Worm (Caenorhabditis elegans) whole organism, L2 larva: ENCODE measurements around the gene R02E4.2.

ENCODE experiments used
- C34F6.9 ChIP-seq: fragments of 150-350 bp; optimal IDR thresholded peaks from 2 replicates; lab custom pipeline; 2014; ENCODE audit warnings: missing biosample characterization, missing genetic modification characterization
- F13H6.1 ChIP-seq: sonication (generic microtip); optimal IDR thresholded peaks from 2 replicates; lab custom pipeline; 2016; ENCODE audit warnings: missing genetic modification characterization, missing compliant biosample characterization
- R02D3.7 ChIP-seq: fragments of 150-350 bp; optimal IDR thresholded peaks from 2 replicates; lab custom pipeline; 2014; ENCODE audit warnings: missing biosample characterization, missing genetic modification characterization
- Y55F3AM.14 ChIP-seq: fragments of 200-800 bp; sonication (Bioruptor generic); optimal IDR thresholded peaks from 2 replicates; lab custom pipeline; 2018; ENCODE audit warnings: mild to moderate bottlenecking, missing genetic modification characterization, missing compliant biosample characterization
- ZK546.5 ChIP-seq: sonication (generic microtip); optimal IDR thresholded peaks from 2 replicates; lab custom pipeline; 2017; ENCODE audit warnings: missing biosample characterization, missing genetic modification characterization
- alr-1 ChIP-seq: fragments of 150-350 bp; optimal IDR thresholded peaks from 2 replicates; lab custom pipeline; 2014; ENCODE audit warnings: missing biosample characterization, missing genetic modification characterization
- aly-2 ChIP-seq: fragments of 150-350 bp; optimal IDR thresholded peaks from 2 replicates; lab custom pipeline; 2014; ENCODE audit warnings: missing biosample characterization, missing genetic modification characterization
- ama-1 ChIP-seq: fragments of 150-350 bp; optimal IDR thresholded peaks from 2 replicates; lab custom pipeline; 2018; ENCODE audit warnings: inconsistent platforms
- blmp-1 ChIP-seq: sonication (generic microtip); optimal IDR thresholded peaks from 2 replicates; lab custom pipeline; 2017; ENCODE audit warnings: missing genetic modification characterization, mild to moderate bottlenecking, missing compliant biosample characterization, antibody characterized with exemption, moderate library complexity; ENCODE audit not compliant: insufficient read depth
- ceh-82 ChIP-seq: fragments of 150-350 bp; optimal IDR thresholded peaks from 2 replicates; lab custom pipeline; 2014; ENCODE audit warnings: missing biosample characterization, missing genetic modification characterization
- crh-2 ChIP-seq: sonication (generic microtip); optimal IDR thresholded peaks from 2 replicates; lab custom pipeline; 2017; ENCODE audit warnings: missing biosample characterization, missing genetic modification characterization
- dmd-4 ChIP-seq: sonication (generic microtip); optimal IDR thresholded peaks from 2 replicates; lab custom pipeline; 2017; ENCODE audit warnings: missing biosample characterization, missing genetic modification characterization
- elt-1 ChIP-seq: fragments of 150-350 bp; optimal IDR thresholded peaks from 2 replicates; lab custom pipeline; 2014; ENCODE audit warnings: missing biosample characterization, missing genetic modification characterization
- fos-1 ChIP-seq: fragments of 150-350 bp; optimal IDR thresholded peaks from 2 replicates; lab custom pipeline; 2014; ENCODE audit warnings: missing biosample characterization, missing genetic modification characterization
- gmeb-1 ChIP-seq: fragments of 150-350 bp; optimal IDR thresholded peaks from 2 replicates; lab custom pipeline; 2014; ENCODE audit warnings: missing biosample characterization, missing genetic modification characterization
- lin-11 ChIP-seq: fragments of 150-350 bp; sonication (generic microtip); optimal IDR thresholded peaks from 2 replicates; lab custom pipeline; 2014; ENCODE audit warnings: missing biosample characterization, missing genetic modification characterization, inconsistent platforms, mixed read lengths
- lin-13 ChIP-seq: fragments of 150-350 bp; optimal IDR thresholded peaks from 2 replicates; lab custom pipeline; 2014; ENCODE audit warnings: missing biosample characterization, missing genetic modification reagents, missing genetic modification characterization
- lin-39 ChIP-seq: fragments of 150-350 bp; optimal IDR thresholded peaks from 2 replicates; lab custom pipeline; 2014; ENCODE audit warnings: missing biosample characterization, missing genetic modification reagents, missing genetic modification characterization
- lsy-2 ChIP-seq, 2 experiments: fragments of 150-350 bp in 1 of 2; sonication (generic microtip) in 1 of 2; optimal IDR thresholded peaks; 2 replicates each; lab custom pipeline; 2014 to 2017; ENCODE audit warnings: missing biosample characterization in 2 of 2, missing genetic modification characterization in 2 of 2
- mab-5 ChIP-seq: fragments of 150-350 bp; optimal IDR thresholded peaks from 2 replicates; lab custom pipeline; 2014; ENCODE audit warnings: missing biosample characterization, missing genetic modification characterization
- mbf-1 ChIP-seq: sonication (generic microtip); optimal IDR thresholded peaks from 2 replicates; lab custom pipeline; 2017; ENCODE audit warnings: missing biosample characterization, missing genetic modification characterization
- mdl-1 ChIP-seq, 2 experiments: fragments of 150-350 bp in 1 of 2; sonication (generic microtip) in 1 of 2; optimal IDR thresholded peaks; 2 replicates each; lab custom pipeline; 2017; ENCODE audit warnings: missing biosample characterization in 2 of 2, missing genetic modification characterization in 2 of 2
- nhr-10 ChIP-seq: sonication (generic microtip); optimal IDR thresholded peaks from 2 replicates; lab custom pipeline; 2017; ENCODE audit warnings: missing biosample characterization, missing genetic modification characterization
- nhr-12 ChIP-seq: fragments of 150-350 bp; optimal IDR thresholded peaks from 2 replicates; lab custom pipeline; 2014; ENCODE audit warnings: missing biosample characterization, missing genetic modification characterization
- nhr-129 ChIP-seq: fragments of 150-350 bp; optimal IDR thresholded peaks from 2 replicates; lab custom pipeline; 2014; ENCODE audit warnings: missing biosample characterization, missing genetic modification characterization
- nhr-21 ChIP-seq: fragments of 150-350 bp; optimal IDR thresholded peaks from 2 replicates; lab custom pipeline; 2014; ENCODE audit warnings: missing biosample characterization, missing genetic modification characterization
- nhr-23 ChIP-seq: fragments of 150-350 bp; optimal IDR thresholded peaks from 2 replicates; lab custom pipeline; 2014; ENCODE audit warnings: missing biosample characterization, missing genetic modification reagents, missing genetic modification characterization
- nhr-237 ChIP-seq: fragments of 150-350 bp; optimal IDR thresholded peaks from 2 replicates; lab custom pipeline; 2014; ENCODE audit warnings: missing biosample characterization, missing genetic modification characterization
- nhr-25 ChIP-seq: fragments of 150-350 bp; sonication (generic microtip); optimal IDR thresholded peaks from 3 replicates; lab custom pipeline; 2014; ENCODE audit warnings: missing biosample characterization, missing genetic modification characterization
- nhr-6 ChIP-seq: fragments of 150-350 bp; optimal IDR thresholded peaks from 2 replicates; lab custom pipeline; 2014; ENCODE audit warnings: missing biosample characterization, missing genetic modification characterization
- sem-4 ChIP-seq: fragments of 150-350 bp; optimal IDR thresholded peaks from 2 replicates; lab custom pipeline; 2014; ENCODE audit warnings: missing biosample characterization, missing genetic modification reagents, missing genetic modification characterization
- skn-1 ChIP-seq: sonication (generic microtip); optimal IDR thresholded peaks from 2 replicates; lab custom pipeline; 2017; ENCODE audit warnings: missing biosample characterization, missing genetic modification characterization
- sma-3 ChIP-seq: sonication (generic microtip); optimal IDR thresholded peaks from 2 replicates; lab custom pipeline; 2016; ENCODE audit warnings: missing genetic modification reagents, missing genetic modification characterization, missing compliant biosample characterization
- sma-9 ChIP-seq, 2 experiments: fragments of 150-350 bp in 1 of 2; sonication (generic microtip) in 1 of 2; optimal IDR thresholded peaks; 2 replicates each; lab custom pipeline; 2014 to 2016; ENCODE audit warnings: missing genetic modification characterization in 2 of 2, mild to moderate bottlenecking in 1 of 2, missing biosample characterization in 1 of 2, missing compliant biosample characterization in 1 of 2, missing genetic modification reagents in 1 of 2, moderate library complexity in 1 of 2
- snpc-4 ChIP-seq: fragments of 150-350 bp; optimal IDR thresholded peaks from 2 replicates; lab custom pipeline; 2014; ENCODE audit warnings: missing biosample characterization, missing genetic modification characterization
- unc-39 ChIP-seq: fragments of 150-350 bp; optimal IDR thresholded peaks from 2 replicates; lab custom pipeline; 2014; ENCODE audit warnings: missing biosample characterization, missing genetic modification characterization
- unc-55 ChIP-seq: fragments of 150-350 bp; sonication (generic microtip); optimal IDR thresholded peaks from 3 replicates; lab custom pipeline; 2014; ENCODE audit warnings: missing biosample characterization, missing genetic modification reagents, missing genetic modification characterization
- unc-62 ChIP-seq: fragments of 150-350 bp; optimal IDR thresholded peaks from 2 replicates; lab custom pipeline; 2014; ENCODE audit warnings: missing biosample characterization, missing genetic modification reagents, missing genetic modification characterization
- zag-1 ChIP-seq: fragments of 150-350 bp; optimal IDR thresholded peaks from 2 replicates; lab custom pipeline; 2014; ENCODE audit warnings: missing biosample characterization, missing genetic modification characterization
- ztf-1 ChIP-seq: fragments of 200-800 bp; sonication (Bioruptor generic); conservative IDR thresholded peaks from 2 replicates; pipeline ENCODE4 v1.3.6; 2022; ENCODE audit warnings: missing genetic modification characterization, missing compliant biosample characterization
- ztf-11 ChIP-seq: sonication (generic microtip); optimal IDR thresholded peaks from 2 replicates; lab custom pipeline; 2017; ENCODE audit warnings: missing biosample characterization, missing genetic modification characterization
- ztf-4 ChIP-seq: fragments of 150-350 bp; optimal IDR thresholded peaks from 2 replicates; lab custom pipeline; 2014; ENCODE audit warnings: missing biosample characterization, missing genetic modification characterization

R02E4.2 gene

ce11 chrX:4143260-4144018 lies 36.2 kb downstream of the R02E4.2 start:
- TF ChIP-seq nhr-129 = peak; percentile 3
- TF ChIP-seq nhr-25 = peak; percentile 78
- TF ChIP-seq elt-1 (tag; lab: Kevin White, UChicago) = no peak
- peak; percentile 30 for TF ChIP-seq sma-9 (GFP tag; optimal IDR thresholded peaks at IDR 0.05; lab: Kevin White, UChicago)
- no peak for TF ChIP-seq sma-9 (tag; optimal IDR thresholded peaks at IDR 0.05; lab: Kevin White, UChicago)
- no peak for TF ChIP-seq mdl-1 (tag; optimal IDR thresholded peaks at IDR 0.05; lab: Kevin White, UChicago)
- TF ChIP-seq ztf-4 (tag; lab: Kevin White, UChicago) = peak; percentile 70
- no peak for TF ChIP-seq unc-55 (GFP tag; lab: Kevin White, UChicago)
- TF ChIP-seq ztf-11 = no peak
- no peak for TF ChIP-seq C34F6.9 (tag; lab: Kevin White, UChicago)
- peak; percentile 41 for TF ChIP-seq blmp-1 (tag; lab: Kevin White, UChicago)
- TF ChIP-seq nhr-10 (tag; lab: Kevin White, UChicago) = no peak
- peak in 1 of 2 experiments; percentile 12 for TF ChIP-seq lsy-2 (tag; optimal IDR thresholded peaks at IDR 0.05; lab: Kevin White, UChicago)
- peak; percentile 37 for TF ChIP-seq ama-1 (lab: Kevin White, UChicago)
- no peak for TF ChIP-seq nhr-21
- no peak for TF ChIP-seq ztf-1 (GFP tag; lab: Robert Waterston, UW)
- TF ChIP-seq zag-1 (tag; lab: Kevin White, UChicago) = no peak

DNA sequence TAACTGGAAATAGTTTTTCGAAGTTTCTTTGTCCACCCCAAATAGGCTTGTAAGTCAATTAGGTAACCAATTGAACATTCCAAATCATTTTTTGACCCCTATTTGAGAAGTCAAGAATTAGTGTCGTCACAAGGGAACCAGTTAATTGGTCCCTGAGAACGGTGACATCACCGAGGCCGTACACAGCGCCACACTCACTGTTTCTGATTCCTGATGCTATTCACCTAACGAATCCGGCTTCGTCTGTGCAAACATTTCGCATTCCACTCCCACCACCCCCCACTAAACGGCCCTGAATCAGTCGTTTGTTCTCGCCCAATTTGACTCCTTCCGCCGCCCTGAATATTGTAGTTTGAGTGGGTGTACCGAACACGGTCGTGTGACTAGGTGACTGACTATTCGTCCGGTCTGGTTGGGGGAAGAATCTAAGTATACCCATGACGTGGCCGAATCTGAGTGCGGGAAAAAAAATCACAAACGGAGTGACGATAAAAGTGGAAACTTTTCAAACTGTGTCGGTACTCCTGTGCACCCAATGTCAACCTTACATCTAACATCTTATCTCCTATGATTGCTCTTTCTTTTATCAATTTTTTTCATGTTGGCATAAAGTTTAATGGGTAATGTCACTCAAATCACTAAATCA lies 37.0 kb downstream of the R02E4.2 start:
- peak; percentile 6 for TF ChIP-seq F13H6.1
- peak; percentile 30 for TF ChIP-seq gmeb-1 (tag; lab: Kevin White, UChicago)
- TF ChIP-seq nhr-25 = peak; percentile 75
- TF ChIP-seq skn-1 (tag; lab: Kevin White, UChicago) = no peak
- no peak for TF ChIP-seq zag-1 (tag; lab: Kevin White, UChicago)
- TF ChIP-seq crh-2 = peak; percentile 26
- no peak for TF ChIP-seq ztf-1 (GFP tag; lab: Robert Waterston, UW)
- peak; percentile 48 for TF ChIP-seq sma-3
- peak; percentile 41 for TF ChIP-seq nhr-129
- peak; percentile 78 for TF ChIP-seq sma-9 (GFP tag; optimal IDR thresholded peaks at IDR 0.05; lab: Kevin White, UChicago)
- no peak for TF ChIP-seq sma-9 (tag; optimal IDR thresholded peaks at IDR 0.05; lab: Kevin White, UChicago)
- peak; percentile 30 for TF ChIP-seq fos-1 (tag; lab: Kevin White, UChicago)
- TF ChIP-seq, all 48 proteins: peak for 8

DNA sequence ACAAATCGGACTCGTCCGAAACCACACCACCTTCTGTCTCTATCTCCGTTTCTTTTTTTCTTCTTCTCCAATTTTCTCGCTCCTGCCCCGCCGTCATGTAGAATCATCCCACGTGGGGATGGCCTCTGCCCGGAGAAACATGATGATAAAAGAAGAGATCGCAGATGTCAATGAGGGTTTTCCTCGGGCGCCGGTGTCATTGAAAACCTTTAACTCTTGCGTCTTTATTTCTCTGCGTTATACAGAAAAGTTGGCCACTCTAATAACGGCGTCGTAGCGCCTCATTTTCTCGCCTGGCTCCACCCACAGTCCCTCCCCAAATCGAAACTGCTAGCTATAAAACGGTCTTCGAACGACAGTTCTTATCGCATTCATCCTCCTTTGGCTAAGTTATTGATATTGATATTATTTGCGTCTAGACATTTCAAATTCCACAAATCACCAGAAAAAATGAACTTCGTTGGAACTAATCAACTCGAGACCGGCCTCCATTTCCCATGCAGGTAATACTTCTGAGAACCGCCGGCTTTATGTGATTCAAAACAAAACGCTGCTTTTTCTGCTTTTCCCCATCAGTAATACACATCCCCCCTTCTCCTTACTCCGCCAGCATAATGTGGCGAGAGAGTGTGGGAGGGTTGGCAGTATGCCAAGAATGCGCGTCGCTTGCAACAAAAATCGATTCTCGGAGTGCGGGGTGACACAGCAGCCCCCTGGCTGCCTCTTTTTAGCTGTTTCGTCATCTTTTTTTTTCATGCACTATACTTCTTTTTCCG lies 38.0 kb downstream of the R02E4.2 start:
- no peak for TF ChIP-seq ztf-11
- TF ChIP-seq crh-2 = peak; percentile 80
- peak; percentile 87 for TF ChIP-seq nhr-25
- no peak for TF ChIP-seq nhr-237 (tag; lab: Kevin White, UChicago)
- TF ChIP-seq ZK546.5 (tag; lab: Kevin White, UChicago) = no peak
- no peak for TF ChIP-seq R02D3.7 (tag; lab: Kevin White, UChicago)
- TF ChIP-seq nhr-6 (tag; lab: Kevin White, UChicago) = no peak
- no peak for TF ChIP-seq nhr-23 (tag; lab: Kevin White, UChicago)
- TF ChIP-seq nhr-129 = peak; percentile 72
- TF ChIP-seq unc-55 (GFP tag; lab: Kevin White, UChicago) = peak; percentile 86
- peak; percentile 3 for TF ChIP-seq nhr-10 (tag; lab: Kevin White, UChicago)
- TF ChIP-seq fos-1 (tag; lab: Kevin White, UChicago) = peak; percentile 75
- TF ChIP-seq Y55F3AM.14 (GFP tag; lab: Kevin White, UChicago) = peak; percentile 30
- TF ChIP-seq blmp-1 (tag; lab: Kevin White, UChicago) = no peak
- TF ChIP-seq mbf-1 = no peak
- peak; percentile 86 for TF ChIP-seq sem-4 (tag; lab: Kevin White, UChicago)
- no peak for TF ChIP-seq dmd-4
- peak; percentile 87 for TF ChIP-seq ama-1 (lab: Kevin White, UChicago)
- TF ChIP-seq aly-2 (tag; lab: Kevin White, UChicago) = no peak
- no peak for TF ChIP-seq snpc-4 (tag; lab: Kevin White, UChicago)
- TF ChIP-seq elt-1 (tag; lab: Kevin White, UChicago) = no peak
- TF ChIP-seq lin-13 = peak; percentile 46
- TF ChIP-seq ceh-82 (tag; lab: Kevin White, UChicago) = peak; percentile 32
- peak; percentile 65 for TF ChIP-seq lin-11 (tag; lab: Kevin White, UChicago)
- TF ChIP-seq sma-3 = peak; percentile 83
- TF ChIP-seq C34F6.9 (tag; lab: Kevin White, UChicago) = peak; percentile 70
- peak; percentile 26 for TF ChIP-seq unc-39
- TF ChIP-seq mab-5 = peak; percentile 62
- no peak for TF ChIP-seq unc-62 (GFP tag; lab: Kevin White, UChicago)
- TF ChIP-seq lin-39 (tag; lab: Kevin White, UChicago) = no peak
- TF ChIP-seq nhr-21 = peak; percentile 76
- peak in 1 of 2 experiments; percentile 53 for TF ChIP-seq lsy-2 (tag; optimal IDR thresholded peaks at IDR 0.05; lab: Kevin White, UChicago)
- peak; percentile 30 for TF ChIP-seq zag-1 (tag; lab: Kevin White, UChicago)
- peak; percentile 94 to 96 for TF ChIP-seq mdl-1 (tag; optimal IDR thresholded peaks at IDR 0.05; lab: Kevin White, UChicago)
- no peak for TF ChIP-seq alr-1
- TF ChIP-seq nhr-12 (tag; lab: Kevin White, UChicago) = no peak
- TF ChIP-seq gmeb-1 (tag; lab: Kevin White, UChicago) = no peak
